Fruit fly (Drosophila melanogaster) whole organism, embryonic: ENCODE data around the gene CG17801.

Experiments used
- Atf3 ChIP-seq: fragments of 200-800 bp; sonication (Bioruptor generic); optimal IDR thresholded peaks from 3 replicates; lab custom pipeline; 2016; ENCODE audit warnings: missing biosample characterization, missing genetic modification characterization
- Bgb ChIP-seq: fragments of 200-800 bp; sonication (Bioruptor generic); IDR thresholded peaks from 2 replicates; pipeline ENCODE4 v1.3.6; 2022; ENCODE audit warnings: missing biosample characterization, missing genetic modification characterization; ENCODE audit not compliant: partially characterized antibody
- CG10321 ChIP-seq: fragments of 200-800 bp; sonication (Bioruptor generic); IDR thresholded peaks from 2 replicates; pipeline ENCODE4 v1.3.6; 2022; ENCODE audit warnings: missing biosample characterization, missing genetic modification characterization
- CG11695 ChIP-seq: fragments of 200-800 bp; sonication (Bioruptor generic); IDR thresholded peaks from 3 replicates; pipeline ENCODE4 v1.3.6; 2022; ENCODE audit warnings: missing biosample characterization, missing genetic modification characterization
- CG14441 ChIP-seq: fragments of 200-800 bp; sonication (Bioruptor generic); IDR thresholded peaks from 2 replicates; pipeline ENCODE4 v1.3.6; 2022; ENCODE audit warnings: missing biosample characterization, missing genetic modification characterization
- CG15011 ChIP-seq: fragments of 200-800 bp; sonication (Bioruptor generic); optimal IDR thresholded peaks from 3 replicates; lab custom pipeline; 2018; ENCODE audit warnings: missing biosample characterization, mild to moderate bottlenecking, missing genetic modification characterization
- CG15696 ChIP-seq: fragments of 200-800 bp; sonication (Bioruptor generic); optimal IDR thresholded peaks from 2 replicates; lab custom pipeline; 2019; ENCODE audit warnings: missing biosample characterization, mild to moderate bottlenecking, missing genetic modification characterization, moderate library complexity
- CG18262 ChIP-seq: fragments of 200-800 bp; optimal IDR thresholded peaks from 3 replicates; lab custom pipeline; 2019; ENCODE audit warnings: missing biosample characterization, mild to moderate bottlenecking, missing genetic modification characterization, moderate library complexity
- CG2199 ChIP-seq: fragments of 200-800 bp; sonication (Bioruptor generic); IDR thresholded peaks from 3 replicates; pipeline ENCODE4 v1.3.6; 2022; ENCODE audit warnings: missing biosample characterization, missing genetic modification characterization
- CG2678 ChIP-seq: fragments of 200-800 bp; sonication (Bioruptor generic); optimal IDR thresholded peaks from 3 replicates; lab custom pipeline; 2019; ENCODE audit warnings: missing biosample characterization, mild to moderate bottlenecking, missing genetic modification characterization, moderate library complexity
- CG34224 ChIP-seq: fragments of 200-800 bp; sonication (Bioruptor generic); IDR thresholded peaks from 3 replicates; pipeline ENCODE4 v1.3.6; 2022; ENCODE audit warnings: missing biosample characterization, missing genetic modification characterization; ENCODE audit not compliant: partially characterized antibody
- CG34376 ChIP-seq: fragments of 200-800 bp; sonication (Bioruptor generic); optimal IDR thresholded peaks from 2 replicates; lab custom pipeline; 2018; ENCODE audit warnings: missing biosample characterization, mild to moderate bottlenecking, missing genetic modification characterization
- CG43689 ChIP-seq: fragments of 200-800 bp; sonication (Bioruptor generic); IDR thresholded peaks from 2 replicates; pipeline ENCODE4 v1.3.6; 2022; ENCODE audit warnings: missing biosample characterization, missing genetic modification characterization
- CG6254 ChIP-seq: fragments of 200-800 bp; sonication (Bioruptor generic); optimal IDR thresholded peaks from 3 replicates; lab custom pipeline; 2017; ENCODE audit warnings: mild to moderate bottlenecking, missing biosample characterization, missing genetic modification reagents, missing genetic modification characterization
- CG6683 ChIP-seq: fragments of 200-800 bp; sonication (Bioruptor generic); optimal IDR thresholded peaks from 2 replicates; lab custom pipeline; 2017; ENCODE audit warnings: missing biosample characterization, mild to moderate bottlenecking, missing genetic modification characterization, missing genetic modification reagents
- CG6791 ChIP-seq: fragments of 200-800 bp; sonication (Bioruptor generic); IDR thresholded peaks from 3 replicates; pipeline ENCODE4 v1.3.6; 2022; ENCODE audit warnings: missing biosample characterization, missing genetic modification characterization; ENCODE audit not compliant: partially characterized antibody
- CG7556 ChIP-seq: fragments of 200-800 bp; sonication (Bioruptor generic); optimal IDR thresholded peaks from 2 replicates; lab custom pipeline; 2017; ENCODE audit warnings: missing biosample characterization, mild to moderate bottlenecking, missing genetic modification characterization
- CG7963 ChIP-seq: fragments of 200-800 bp; sonication (Bioruptor generic); IDR thresholded peaks from 3 replicates; pipeline ENCODE4 v1.3.6; 2022; ENCODE audit warnings: missing biosample characterization, missing genetic modification characterization; ENCODE audit not compliant: partially characterized antibody
- CG7987 ChIP-seq: fragments of 200-800 bp; sonication (Bioruptor generic); optimal IDR thresholded peaks from 2 replicates; lab custom pipeline; 2018; ENCODE audit warnings: missing biosample characterization, mild to moderate bottlenecking, missing genetic modification characterization, moderate library complexity
- D19A ChIP-seq: fragments of 200-800 bp; optimal IDR thresholded peaks from 3 replicates; lab custom pipeline; 2019; ENCODE audit warnings: missing biosample characterization, mild to moderate bottlenecking, missing genetic modification characterization, moderate library complexity
- Dbx ChIP-seq: fragments of 200-800 bp; sonication (Bioruptor generic); IDR thresholded peaks from 3 replicates; pipeline ENCODE4 v1.3.6; 2022; ENCODE audit warnings: missing biosample characterization, missing genetic modification characterization
- Hr3 ChIP-seq: fragments of 200-800 bp; sonication (Bioruptor generic); optimal IDR thresholded peaks from 3 replicates; lab custom pipeline; 2016; ENCODE audit warnings: missing biosample characterization, missing genetic modification characterization
- Hr78 ChIP-seq, 2 experiments: fragments of 200-800 bp in 1 of 2; fragments of >200 bp in 1 of 2; sonication (Bioruptor generic) in 1 of 2; optimal IDR thresholded peaks; 2 replicates each; lab custom pipeline; 2017 to 2019; ENCODE audit warnings: missing biosample characterization in 2 of 2, missing genetic modification characterization in 2 of 2, mild to moderate bottlenecking in 1 of 2, moderate library complexity in 1 of 2
- Lpt ChIP-seq: fragments of >200 bp; optimal IDR thresholded peaks from 2 replicates; lab custom pipeline; 2018; ENCODE audit warnings: missing biosample characterization, missing genetic modification characterization
- Med ChIP-seq: fragments of 200-800 bp; sonication (Bioruptor generic); peaks from one replicate; lab custom pipeline; 2016; ENCODE audit warnings: missing biosample characterization, missing genetic modification characterization, mild to moderate bottlenecking, inconsistent platforms, moderate library complexity
- Neu2 ChIP-seq: fragments of 200-800 bp; sonication (Bioruptor generic); optimal IDR thresholded peaks from 3 replicates; lab custom pipeline; 2016; ENCODE audit warnings: missing biosample characterization, missing genetic modification characterization, borderline replicate concordance
- NfI ChIP-seq: fragments of 200-800 bp; sonication (Bioruptor generic); optimal IDR thresholded peaks from 3 replicates; lab custom pipeline; 2018; ENCODE audit warnings: missing biosample characterization, mild to moderate bottlenecking, missing genetic modification characterization, moderate library complexity
- Side ChIP-seq: fragments of 200-800 bp; sonication (Bioruptor generic); optimal IDR thresholded peaks from 2 replicates; lab custom pipeline; 2016; ENCODE audit warnings: missing biosample characterization, missing genetic modification characterization
- Sin3A ChIP-seq: fragments of >200 bp; optimal IDR thresholded peaks from 2 replicates; lab custom pipeline; 2018
- Sox102F ChIP-seq: fragments of 200-800 bp; sonication (Bioruptor generic); optimal IDR thresholded peaks from 2 replicates; lab custom pipeline; 2018; ENCODE audit warnings: missing biosample characterization, mild to moderate bottlenecking, missing genetic modification characterization, moderate library complexity
- TFAM ChIP-seq: fragments of 200-800 bp; sonication (Bioruptor generic); optimal IDR thresholded peaks from 2 replicates; lab custom pipeline; 2017; ENCODE audit warnings: missing biosample characterization, missing genetic modification characterization, inconsistent platforms
- Vsx1 ChIP-seq: fragments of 200-800 bp; sonication (Bioruptor generic); optimal IDR thresholded peaks from 2 replicates; lab custom pipeline; 2017; ENCODE audit warnings: missing biosample characterization, mild to moderate bottlenecking, missing genetic modification characterization, missing genetic modification reagents
- abd-A ChIP-seq: fragments of 200-800 bp; sonication (Bioruptor generic); optimal IDR thresholded peaks from 3 replicates; lab custom pipeline; 2019; ENCODE audit warnings: missing biosample characterization, mild to moderate bottlenecking, missing genetic modification characterization, moderate library complexity
- aop ChIP-seq: fragments of 200-800 bp; sonication (Bioruptor generic); IDR thresholded peaks from 2 replicates; pipeline ENCODE4 v1.3.6; 2022; ENCODE audit warnings: missing biosample characterization, missing genetic modification characterization
- ci ChIP-seq: fragments of 200-800 bp; sonication (Bioruptor generic); IDR thresholded peaks from 3 replicates; pipeline ENCODE4 v1.3.6; 2022; ENCODE audit warnings: missing biosample characterization, missing genetic modification characterization
- da ChIP-seq: fragments of 200-800 bp; sonication (Bioruptor generic); optimal IDR thresholded peaks from 2 replicates; lab custom pipeline; 2016; ENCODE audit warnings: missing biosample characterization, missing genetic modification characterization
- dmrt99B ChIP-seq: fragments of 200-800 bp; sonication (Bioruptor generic); optimal IDR thresholded peaks from 2 replicates; lab custom pipeline; 2018; ENCODE audit warnings: missing biosample characterization, mild to moderate bottlenecking, missing genetic modification characterization, moderate library complexity
- gem ChIP-seq: fragments of 200-800 bp; sonication (Bioruptor generic); optimal IDR thresholded peaks from 2 replicates; lab custom pipeline; 2019; ENCODE audit warnings: missing biosample characterization, mild to moderate bottlenecking, missing genetic modification characterization, moderate library complexity
- grau ChIP-seq: fragments of 200-800 bp; optimal IDR thresholded peaks from 3 replicates; lab custom pipeline; 2019; ENCODE audit warnings: missing biosample characterization, mild to moderate bottlenecking, missing genetic modification characterization, moderate library complexity
- gsb-n ChIP-seq: fragments of 200-800 bp; sonication (Bioruptor generic); optimal IDR thresholded peaks from 3 replicates; lab custom pipeline; 2018; ENCODE audit warnings: missing biosample characterization, mild to moderate bottlenecking, missing genetic modification characterization
- hkb ChIP-seq, 2 experiments: fragments of 200-800 bp in 1 of 2; fragments of >200 bp in 1 of 2; sonication (Bioruptor generic) in 1 of 2; IDR thresholded peaks in 1 of 2; optimal IDR thresholded peaks in 1 of 2; 2 replicates each; pipeline versions ENCODE4 v1.3.6 to Lab custom; 2017 to 2022; ENCODE audit warnings: missing biosample characterization in 1 of 2, missing genetic modification characterization in 1 of 2
- hth ChIP-seq: fragments of >200 bp; optimal IDR thresholded peaks from 2 replicates; lab custom pipeline; 2017; ENCODE audit warnings: inconsistent platforms
- kah ChIP-seq: fragments of 200-800 bp; sonication (Bioruptor generic); optimal IDR thresholded peaks from 2 replicates; lab custom pipeline; 2018; ENCODE audit warnings: missing biosample characterization, mild to moderate bottlenecking, missing genetic modification characterization
- lilli ChIP-seq: fragments of 200-800 bp; sonication (Bioruptor generic); optimal IDR thresholded peaks from 3 replicates; lab custom pipeline; 2016; ENCODE audit warnings: missing biosample characterization, missing genetic modification characterization
- nmo ChIP-seq: fragments of 200-800 bp; sonication (Bioruptor generic); optimal IDR thresholded peaks from 2 replicates; lab custom pipeline; 2018; ENCODE audit warnings: missing biosample characterization, mild to moderate bottlenecking, missing genetic modification characterization, moderate library complexity
- oc ChIP-seq: fragments of 200-800 bp; sonication (Bioruptor generic); optimal IDR thresholded peaks from 2 replicates; lab custom pipeline; 2018; ENCODE audit warnings: missing biosample characterization, mild to moderate bottlenecking, missing genetic modification characterization, moderate library complexity
- pros ChIP-seq: fragments of 200-800 bp; sonication (Bioruptor generic); optimal IDR thresholded peaks from 3 replicates; lab custom pipeline; 2019; ENCODE audit warnings: missing biosample characterization, mild to moderate bottlenecking, missing genetic modification characterization, moderate library complexity
- row ChIP-seq: fragments of 200-800 bp; sonication (Bioruptor generic); IDR thresholded peaks from 3 replicates; pipeline ENCODE4 v1.3.6; 2022; ENCODE audit warnings: missing biosample characterization, missing genetic modification characterization
- run ChIP-seq: fragments of 200-800 bp; sonication (Bioruptor generic); optimal IDR thresholded peaks from 3 replicates; lab custom pipeline; 2018; ENCODE audit warnings: missing biosample characterization, mild to moderate bottlenecking, missing genetic modification characterization
- sd ChIP-seq: fragments of 200-800 bp; sonication (Bioruptor generic); optimal IDR thresholded peaks from 3 replicates; lab custom pipeline; 2018; ENCODE audit warnings: missing biosample characterization, mild to moderate bottlenecking, missing genetic modification characterization, moderate library complexity
- sug ChIP-seq: fragments of 200-800 bp; optimal IDR thresholded peaks from 2 replicates; lab custom pipeline; 2019; ENCODE audit warnings: missing biosample characterization, mild to moderate bottlenecking, missing genetic modification characterization, moderate library complexity
- tna ChIP-seq: fragments of 200-800 bp; sonication (Bioruptor generic); IDR thresholded peaks from 2 replicates; pipeline ENCODE4 v1.3.6; 2022; ENCODE audit warnings: missing biosample characterization, missing genetic modification characterization; ENCODE audit not compliant: partially characterized antibody

The CG17801 gene

dm6 chr3R:17846966-17847365 lies 40.1 kb upstream of the CG17801 start (continued):
- no peak for TF ChIP-seq NfI (GFP tag; lab: Kevin White, UChicago)
- TF ChIP-seq oc (tag; lab: Kevin White, UChicago) = no peak
- no peak for TF ChIP-seq pros (GFP tag; lab: Kevin White, UChicago)
- TF ChIP-seq tna = no peak
- no peak for TF ChIP-seq CG6683
- TF ChIP-seq hkb (optimal IDR thresholded peaks at IDR 0.05; lab: Kevin White, UChicago) = no peak
- no peak for TF ChIP-seq hkb (GFP tag; IDR thresholded peaks at IDR 0.05; lab: Robert Waterston, UW)
- TF ChIP-seq CG6791 = peak; percentile 77
- no peak for TF ChIP-seq lilli (GFP tag; lab: Kevin White, UChicago)
- no peak for TF ChIP-seq aop (GFP tag; lab: Robert Waterston, UW)
- TF ChIP-seq Sox102F = no peak
- TF ChIP-seq hth (lab: Kevin White, UChicago) = no peak
- no peak for TF ChIP-seq CG43689
- TF ChIP-seq Side (GFP tag; lab: Kevin White, UChicago) = no peak
- peak; percentile 46; the same call in 1 of the 2 replicates for TF ChIP-seq Bgb (GFP tag; lab: Robert Waterston, UW)
- no peak for TF ChIP-seq CG15696
- no peak for TF ChIP-seq CG18262 (tag; lab: Kevin White, UChicago)
- no peak for TF ChIP-seq CG10321 (GFP tag; lab: Robert Waterston, UW)
- no peak for TF ChIP-seq Atf3 (GFP tag; lab: Kevin White, UChicago)
- TF ChIP-seq CG7987 (GFP tag; lab: Kevin White, UChicago) = no peak
- no peak for TF ChIP-seq run (tag; lab: Kevin White, UChicago)
- peak; percentile 50; the same call in 2 of the 3 replicates for TF ChIP-seq CG7963
- no peak for TF ChIP-seq Vsx1 (GFP tag; lab: Kevin White, UChicago)
- TF ChIP-seq sd (tag; lab: Kevin White, UChicago) = peak; percentile 82
- TF ChIP-seq Lpt = no peak
- peak; percentile 70 for TF ChIP-seq abd-A (tag; lab: Kevin White, UChicago)
- no peak for TF ChIP-seq dmrt99B (tag; lab: Kevin White, UChicago)
- TF ChIP-seq Sin3A = no peak
- no peak for TF ChIP-seq CG34376 (GFP tag; lab: Kevin White, UChicago)
- TF ChIP-seq CG2678 = no peak
- no peak for TF ChIP-seq TFAM (GFP tag; lab: Kevin White, UChicago)
- TF ChIP-seq Med (GFP tag; lab: Kevin White, UChicago) = no peak
- no peak for TF ChIP-seq Hr3 (GFP tag; lab: Kevin White, UChicago)
- TF ChIP-seq CG14441 (GFP tag; lab: Robert Waterston, UW) = no peak
- no peak for TF ChIP-seq gsb-n (tag; lab: Kevin White, UChicago)
- no peak for TF ChIP-seq CG6254 (GFP tag; lab: Kevin White, UChicago)
- peak; percentile 50 for TF ChIP-seq nmo (GFP tag; lab: Kevin White, UChicago)
- TF ChIP-seq, all 482 proteins: peak for 14

dm6 chr3R:17830528-17830927 lies 23.6 kb upstream of the CG17801 start:
- TF ChIP-seq Neu2 (GFP tag; lab: Kevin White, UChicago) (no peak), grau (tag; lab: Kevin White, UChicago) (peak; percentile 24), oc (tag; lab: Kevin White, UChicago) (no peak), CG11695 (no peak), kah (GFP tag; lab: Kevin White, UChicago) (no peak), CG7556 (GFP tag; lab: Kevin White, UChicago) (peak; percentile 18), Dbx (GFP tag; lab: Robert Waterston, UW) (no peak), row (GFP tag; lab: Robert Waterston, UW) (peak; percentile 13; the same call in 1 of the 3 replicates), Side (GFP tag; lab: Kevin White, UChicago) (no peak), D19A (peak; percentile 91), da (GFP tag; lab: Kevin White, UChicago) (no peak), sug (tag; lab: Kevin White, UChicago) (no peak), ci (GFP tag; lab: Robert Waterston, UW) (no peak), CG15011 (no peak), Hr78 (GFP tag; optimal IDR thresholded peaks at IDR 0.05; lab: Kevin White, UChicago) (no peak), CG34224 (GFP tag; lab: Robert Waterston, UW) (no peak), CG2199 (GFP tag; lab: Robert Waterston, UW) (no peak), gem (peak; percentile 37)
